Worm (Caenorhabditis elegans) whole organism, early embryonic: ENCODE data around the gene cdh-12.

Experiments
- B0310.2 ChIP-seq: sonication (generic microtip); optimal IDR thresholded peaks from 2 replicates; lab custom pipeline; 2016; ENCODE audit warnings: mild to moderate bottlenecking, missing genetic modification characterization, missing compliant biosample characterization
- F13C5.2 ChIP-seq: sonication (generic microtip); optimal IDR thresholded peaks from 2 replicates; lab custom pipeline; 2017; ENCODE audit warnings: mild to moderate bottlenecking, missing genetic modification characterization, inconsistent platforms, missing compliant biosample characterization
- aly-1 ChIP-seq: sonication (generic microtip); optimal IDR thresholded peaks from 2 replicates; lab custom pipeline; 2016; ENCODE audit warnings: missing genetic modification characterization, missing compliant biosample characterization
- ama-1 ChIP-seq: fragments of 150-350 bp; optimal IDR thresholded peaks from 2 replicates; lab custom pipeline; 2014
- ceh-13 ChIP-seq: fragments of 200-800 bp; sonication (Bioruptor generic); optimal IDR thresholded peaks from 2 replicates; lab custom pipeline; 2018; ENCODE audit warnings: mild to moderate bottlenecking, missing genetic modification characterization, missing compliant biosample characterization
- ceh-36 ChIP-seq: sonication (generic microtip); optimal IDR thresholded peaks from 2 replicates; lab custom pipeline; 2016; ENCODE audit warnings: missing genetic modification characterization, inconsistent platforms, missing compliant biosample characterization
- ets-7 ChIP-seq: sonication (generic microtip); optimal IDR thresholded peaks from 2 replicates; lab custom pipeline; 2016; ENCODE audit warnings: missing genotype, missing genetic modification characterization, missing compliant biosample characterization
- flt-1 ChIP-seq: fragments of 200-800 bp; sonication (Bioruptor generic); IDR thresholded peaks from 2 replicates; pipeline ENCODE4 v1.3.6; 2022; ENCODE audit warnings: missing genetic modification characterization, missing compliant biosample characterization
- hmbx-1 ChIP-seq: sonication (generic microtip); optimal IDR thresholded peaks from 2 replicates; lab custom pipeline; 2016; ENCODE audit warnings: mild to moderate bottlenecking, missing genetic modification characterization, missing compliant biosample characterization
- hmg-4 ChIP-seq: fragments of 200-800 bp; sonication (Bioruptor generic); optimal IDR thresholded peaks from 2 replicates; lab custom pipeline; 2018; ENCODE audit warnings: mild to moderate bottlenecking, missing genetic modification characterization, missing compliant biosample characterization
- hnd-1 ChIP-seq: sonication (generic microtip); optimal IDR thresholded peaks from 2 replicates; lab custom pipeline; 2016; ENCODE audit warnings: missing genetic modification characterization, missing compliant biosample characterization
- pes-1 ChIP-seq: fragments of 200-800 bp; sonication (Bioruptor generic); IDR thresholded peaks from 2 replicates; pipeline ENCODE4 v1.3.6; 2022; ENCODE audit warnings: missing genetic modification reagents, missing genetic modification characterization, missing compliant biosample characterization
- scrt-1 ChIP-seq: fragments of 200-800 bp; sonication (Bioruptor generic); IDR thresholded peaks from 2 replicates; pipeline ENCODE4 v1.3.6; 2022; ENCODE audit warnings: missing genetic modification characterization, missing compliant biosample characterization
- sea-1 ChIP-seq: fragments of 200-800 bp; sonication (Bioruptor generic); conservative IDR thresholded peaks from 2 replicates; pipeline ENCODE4 v1.3.6; 2022; ENCODE audit warnings: missing genetic modification characterization, missing compliant biosample characterization
- tbx-11 ChIP-seq: fragments of 200-800 bp; sonication (Bioruptor generic); IDR thresholded peaks from 2 replicates; pipeline ENCODE4 v1.3.6; 2022; ENCODE audit warnings: missing genetic modification characterization, missing compliant biosample characterization
- tbx-37 ChIP-seq: fragments of 200-800 bp; sonication (Bioruptor generic); conservative IDR thresholded peaks from 2 replicates; pipeline ENCODE4 v1.3.6; 2022; ENCODE audit warnings: missing genetic modification reagents, missing genetic modification characterization, missing compliant biosample characterization
- tra-4 ChIP-seq: sonication (generic microtip); optimal IDR thresholded peaks from 2 replicates; lab custom pipeline; 2017; ENCODE audit warnings: missing genetic modification characterization, missing compliant biosample characterization

The cdh-12 gene

ce11 chrIII:1210638-1211037, 58.8 kb downstream of the cdh-12 start:
- no peak for TF ChIP-seq ets-7 (tag; lab: Kevin White, UChicago)
- no peak for TF ChIP-seq hmbx-1 (tag; lab: Kevin White, UChicago)
- TF ChIP-seq pes-1 (GFP tag; lab: Robert Waterston, UW), result no peak
- TF ChIP-seq tra-4 (tag; lab: Kevin White, UChicago), result no peak
- no peak for TF ChIP-seq flt-1
- TF ChIP-seq aly-1, result no peak
- no peak for TF ChIP-seq sea-1
- no peak for TF ChIP-seq B0310.2
- TF ChIP-seq scrt-1 (GFP tag; lab: Robert Waterston, UW), result no peak
- TF ChIP-seq hnd-1 (tag; lab: Kevin White, UChicago), result no peak
- TF ChIP-seq hmg-4 (GFP tag; lab: Kevin White, UChicago), result no peak
- TF ChIP-seq tbx-11 (GFP tag; lab: Robert Waterston, UW), result no peak
- TF ChIP-seq ceh-36 (tag; lab: Kevin White, UChicago), result no peak
- TF ChIP-seq ama-1, result no peak
- no peak for TF ChIP-seq tbx-37
- TF ChIP-seq F13C5.2, result no peak
- no peak for TF ChIP-seq ceh-13 (GFP tag; lab: Kevin White, UChicago)

ce11 chrIII:1214121-1214673, 62.4 kb downstream of the cdh-12 start:
- TF ChIP-seq ets-7 (tag; lab: Kevin White, UChicago) (no peak), hmbx-1 (tag; lab: Kevin White, UChicago) (no peak), ceh-36 (tag; lab: Kevin White, UChicago) (no peak)

ce11 chrIII:1214680-1215079, 62.8 kb downstream of the cdh-12 start, which contains the start of gene Y119D3B.21:
Gene Y119D3B.21 (plus strand): TSS chrIII:1215000.
- no peak for TF ChIP-seq aly-1
- no peak for TF ChIP-seq B0310.2
- TF ChIP-seq F13C5.2, result no peak
- no peak for TF ChIP-seq hnd-1 (tag; lab: Kevin White, UChicago)
- no peak for TF ChIP-seq hmg-4 (GFP tag; lab: Kevin White, UChicago)
- no peak for TF ChIP-seq sea-1
- TF ChIP-seq ceh-13 (GFP tag; lab: Kevin White, UChicago), result no peak
- no peak for TF ChIP-seq ceh-36 (tag; lab: Kevin White, UChicago)
- no peak for TF ChIP-seq tbx-37
- no peak for TF ChIP-seq scrt-1 (GFP tag; lab: Robert Waterston, UW)
- no peak for TF ChIP-seq flt-1
- no peak for TF ChIP-seq hmbx-1 (tag; lab: Kevin White, UChicago)
- TF ChIP-seq tra-4 (tag; lab: Kevin White, UChicago), result no peak
- no peak for TF ChIP-seq pes-1 (GFP tag; lab: Robert Waterston, UW)
- no peak for TF ChIP-seq tbx-11 (GFP tag; lab: Robert Waterston, UW)
- no peak for TF ChIP-seq ets-7 (tag; lab: Kevin White, UChicago)
- TF ChIP-seq ama-1, result no peak

- TF ChIP-seq F13C5.2 (no peak), hmbx-1 (tag; lab: Kevin White, UChicago) (no peak), sea-1 (no peak), tra-4 (tag; lab: Kevin White, UChicago) (no peak), tbx-37 (no peak), tbx-11 (GFP tag; lab: Robert Waterston, UW) (no peak), hnd-1 (tag; lab: Kevin White, UChicago) (no peak), ceh-36 (tag; lab: Kevin White, UChicago) (no peak), aly-1 (no peak), ama-1 (no peak), ceh-13 (GFP tag; lab: Kevin White, UChicago) (no peak)
Measured at ce11 chrIII:1216096-1216495, 64.3 kb downstream of the cdh-12 start.

ce11 chrIII:1218221-1218620, 66.4 kb downstream of the cdh-12 start:
- TF ChIP-seq ama-1 (no peak), tra-4 (tag; lab: Kevin White, UChicago) (no peak), scrt-1 (GFP tag; lab: Robert Waterston, UW) (peak; percentile 77), ceh-36 (tag; lab: Kevin White, UChicago) (peak; percentile 76), flt-1 (peak; percentile 77), F13C5.2 (peak; percentile 58), tbx-37 (peak; percentile 40), tbx-11 (GFP tag; lab: Robert Waterston, UW) (peak; percentile 73), hnd-1 (tag; lab: Kevin White, UChicago) (peak; percentile 0), aly-1 (peak; percentile 73), hmbx-1 (tag; lab: Kevin White, UChicago) (no peak), B0310.2 (peak; percentile 57), pes-1 (GFP tag; lab: Robert Waterston, UW) (peak; percentile 83), ets-7 (tag; lab: Kevin White, UChicago) (no peak), hmg-4 (GFP tag; lab: Kevin White, UChicago) (peak; percentile 12), sea-1 (0 out of 2 replicates have a peak, but pooled peaks have one; percentile 64), ceh-13 (GFP tag; lab: Kevin White, UChicago) (peak; percentile 31)

- TF ChIP-seq sea-1 (no peak), hnd-1 (tag; lab: Kevin White, UChicago) (no peak), ama-1 (no peak), tbx-37 (no peak)
Measured at ce11 chrIII:1218998-1219397, 67.2 kb downstream of the cdh-12 start.

- no peak for TF ChIP-seq hmg-4 (GFP tag; lab: Kevin White, UChicago)
- no peak for TF ChIP-seq flt-1
- no peak for TF ChIP-seq aly-1
- TF ChIP-seq hnd-1 (tag; lab: Kevin White, UChicago), result no peak
- no peak for TF ChIP-seq ceh-13 (GFP tag; lab: Kevin White, UChicago)
- TF ChIP-seq F13C5.2, result no peak
- no peak for TF ChIP-seq ceh-36 (tag; lab: Kevin White, UChicago)
- TF ChIP-seq B0310.2, result no peak
- TF ChIP-seq tbx-11 (GFP tag; lab: Robert Waterston, UW), result no peak
- no peak for TF ChIP-seq tbx-37
- no peak for TF ChIP-seq ama-1
- no peak for TF ChIP-seq sea-1
- TF ChIP-seq pes-1 (GFP tag; lab: Robert Waterston, UW), result no peak
- no peak for TF ChIP-seq scrt-1 (GFP tag; lab: Robert Waterston, UW)
- TF ChIP-seq hmbx-1 (tag; lab: Kevin White, UChicago), result no peak
- no peak for TF ChIP-seq ets-7 (tag; lab: Kevin White, UChicago)
- no peak for TF ChIP-seq tra-4 (tag; lab: Kevin White, UChicago)
Measured at ce11 chrIII:1220012-1220411, 68.2 kb downstream of the cdh-12 start.
